Fruit fly (Drosophila melanogaster) Kc167 (cell line): Measurements from ENCODE around the gene Prp40.

ENCODE experiments used
- Myc ChIP-seq: fragments of >200 bp; optimal IDR thresholded peaks from 2 replicates; lab custom pipeline; 2017; ENCODE audit warnings: missing external identifiers
- insv ChIP-seq: fragments of >200 bp; optimal IDR thresholded peaks from 3 replicates; lab custom pipeline; 2018; ENCODE audit warnings: missing external identifiers

- no peak for TF ChIP-seq insv (lab: Kevin White, UChicago)
- TF ChIP-seq Myc = no peak
Observed at dm6 chr2L:3012780-3013179, 10.2 kb upstream of the Prp40 start.
